Fruit fly (Drosophila melanogaster) whole organism, embryonic: ENCODE results near the gene ATPsynB.

Experiments used
- ATbp ChIP-seq: fragments of 200-800 bp; sonication (Bioruptor generic); optimal IDR thresholded peaks from 2 replicates; lab custom pipeline; 2017; ENCODE audit warnings: missing biosample characterization, mild to moderate bottlenecking, missing genetic modification characterization, missing genetic modification reagents
- CG11695 ChIP-seq: fragments of 200-800 bp; sonication (Bioruptor generic); IDR thresholded peaks from 3 replicates; pipeline ENCODE4 v1.3.6; 2022; ENCODE audit warnings: missing biosample characterization, missing genetic modification characterization
- CG14441 ChIP-seq: fragments of 200-800 bp; sonication (Bioruptor generic); IDR thresholded peaks from 2 replicates; pipeline ENCODE4 v1.3.6; 2022; ENCODE audit warnings: missing biosample characterization, missing genetic modification characterization
- CG15269 ChIP-seq: fragments of 200-800 bp; sonication (Bioruptor generic); optimal IDR thresholded peaks from 2 replicates; lab custom pipeline; 2018; ENCODE audit warnings: missing biosample characterization, mild to moderate bottlenecking, missing genetic modification characterization, moderate library complexity
- CG1647 ChIP-seq: fragments of 200-800 bp; sonication (Bioruptor generic); optimal IDR thresholded peaks from 3 replicates; lab custom pipeline; 2016; ENCODE audit warnings: missing biosample characterization, missing genetic modification characterization
- CG16813 ChIP-seq: fragments of 200-800 bp; sonication (Bioruptor generic); IDR thresholded peaks from 3 replicates; pipeline ENCODE4 v1.3.6; 2022; ENCODE audit warnings: missing biosample characterization, missing genetic modification characterization; ENCODE audit not compliant: partially characterized antibody
- CG16863 ChIP-seq: fragments of 200-800 bp; sonication (Bioruptor generic); optimal IDR thresholded peaks from 3 replicates; lab custom pipeline; 2016; ENCODE audit warnings: missing biosample characterization, missing genetic modification characterization
- CG17385 ChIP-seq: fragments of 200-800 bp; sonication (Bioruptor generic); optimal IDR thresholded peaks from 3 replicates; lab custom pipeline; 2018; ENCODE audit warnings: missing biosample characterization, mild to moderate bottlenecking, missing genetic modification characterization
- CG18619 ChIP-seq: fragments of 200-800 bp; sonication (Bioruptor generic); optimal IDR thresholded peaks from 3 replicates; lab custom pipeline; 2017; ENCODE audit warnings: missing biosample characterization, mild to moderate bottlenecking, missing genetic modification characterization
- CG31365 ChIP-seq: fragments of 200-800 bp; sonication (Bioruptor generic); optimal IDR thresholded peaks from 2 replicates; lab custom pipeline; 2018; ENCODE audit warnings: missing biosample characterization, mild to moderate bottlenecking, missing genetic modification characterization
- CG31441 ChIP-seq: fragments of 200-800 bp; sonication (Bioruptor generic); IDR thresholded peaks from 2 replicates; pipeline ENCODE4 v1.3.6; 2022; ENCODE audit warnings: missing biosample characterization, missing genetic modification characterization
- CG32532 ChIP-seq: fragments of 200-800 bp; sonication (Bioruptor generic); IDR thresholded peaks from 2 replicates; pipeline ENCODE4 v1.3.6; 2022; ENCODE audit warnings: missing biosample characterization, missing genetic modification characterization
- CG3281 ChIP-seq: fragments of 200-800 bp; sonication (Bioruptor generic); optimal IDR thresholded peaks from 3 replicates; lab custom pipeline; 2017; ENCODE audit warnings: missing biosample characterization, mild to moderate bottlenecking, missing genetic modification characterization
- CG4820 ChIP-seq: fragments of 200-800 bp; sonication (Bioruptor generic); optimal IDR thresholded peaks from 3 replicates; lab custom pipeline; 2016; ENCODE audit warnings: missing biosample characterization, missing genetic modification characterization
- CG6854 ChIP-seq: fragments of 200-800 bp; sonication (Bioruptor generic); optimal IDR thresholded peaks from 3 replicates; lab custom pipeline; 2017; ENCODE audit warnings: missing biosample characterization, mild to moderate bottlenecking, missing genetic modification characterization
- CG7556 ChIP-seq: fragments of 200-800 bp; sonication (Bioruptor generic); optimal IDR thresholded peaks from 2 replicates; lab custom pipeline; 2017; ENCODE audit warnings: missing biosample characterization, mild to moderate bottlenecking, missing genetic modification characterization
- CG7928 ChIP-seq: fragments of 200-800 bp; sonication (Bioruptor generic); optimal IDR thresholded peaks from 2 replicates; lab custom pipeline; 2017; ENCODE audit warnings: missing biosample characterization, mild to moderate bottlenecking, missing genetic modification characterization
- CG8089 ChIP-seq: fragments of 200-800 bp; sonication (Bioruptor generic); optimal IDR thresholded peaks from 3 replicates; lab custom pipeline; 2016; ENCODE audit warnings: missing biosample characterization, missing genetic modification characterization
- CG9727 ChIP-seq: fragments of 200-800 bp; sonication (Bioruptor generic); optimal IDR thresholded peaks from 3 replicates; lab custom pipeline; 2017; ENCODE audit warnings: missing biosample characterization, mild to moderate bottlenecking, missing genetic modification characterization
- Dad ChIP-seq: fragments of 200-800 bp; sonication (Bioruptor generic); optimal IDR thresholded peaks from 3 replicates; lab custom pipeline; 2016; ENCODE audit warnings: missing biosample characterization, missing genetic modification characterization
- Eip74EF ChIP-seq, 2 experiments: fragments of 200-800 bp in 1 of 2; fragments of >200 bp in 1 of 2; sonication (Bioruptor generic) in 1 of 2; optimal IDR thresholded peaks; 2 replicates each; lab custom pipeline; 2017 to 2019; ENCODE audit warnings: missing biosample characterization in 2 of 2, missing genetic modification characterization in 2 of 2, mild to moderate bottlenecking in 1 of 2, moderate library complexity in 1 of 2
- Fer2 ChIP-seq: fragments of 200-800 bp; sonication (Bioruptor generic); optimal IDR thresholded peaks from 2 replicates; lab custom pipeline; 2018; ENCODE audit warnings: missing biosample characterization, mild to moderate bottlenecking, missing genetic modification characterization, moderate library complexity
- Gsc ChIP-seq: fragments of 200-800 bp; sonication (Bioruptor generic); IDR thresholded peaks from 2 replicates; pipeline ENCODE4 v1.3.6; 2022; ENCODE audit warnings: missing biosample characterization, missing genetic modification characterization
- Nf-YB ChIP-seq: fragments of 200-800 bp; sonication (Bioruptor generic); optimal IDR thresholded peaks from 3 replicates; lab custom pipeline; 2019; ENCODE audit warnings: missing biosample characterization, mild to moderate bottlenecking, missing genetic modification characterization, moderate library complexity
- Usf ChIP-seq: fragments of 200-800 bp; sonication (Bioruptor generic); optimal IDR thresholded peaks from 2 replicates; lab custom pipeline; 2017; ENCODE audit warnings: missing genotype, missing biosample characterization, missing genetic modification characterization
- ab ChIP-seq: fragments of 200-800 bp; sonication (Bioruptor generic); optimal IDR thresholded peaks from 2 replicates; lab custom pipeline; 2016; ENCODE audit warnings: missing biosample characterization, missing genetic modification characterization
- ap ChIP-seq: fragments of 200-800 bp; sonication (Bioruptor generic); IDR thresholded peaks from 2 replicates; pipeline ENCODE4 v1.3.6; 2022; ENCODE audit warnings: missing biosample characterization, missing genetic modification characterization
- chn ChIP-seq: fragments of 200-800 bp; sonication (Bioruptor generic); optimal IDR thresholded peaks from 2 replicates; lab custom pipeline; 2016; ENCODE audit warnings: missing biosample characterization, missing genetic modification characterization
- eve ChIP-seq, 2 experiments: fragments of >200 bp; optimal IDR thresholded peaks; 2 replicates each; lab custom pipeline; 2017; ENCODE audit warnings: missing biosample characterization in 2 of 2, missing genetic modification characterization in 2 of 2
- gcm2 ChIP-seq: fragments of 200-800 bp; sonication (Bioruptor generic); optimal IDR thresholded peaks from 2 replicates; lab custom pipeline; 2016; ENCODE audit warnings: missing biosample characterization, missing genetic modification characterization
- gsb-n ChIP-seq: fragments of 200-800 bp; sonication (Bioruptor generic); optimal IDR thresholded peaks from 3 replicates; lab custom pipeline; 2018; ENCODE audit warnings: missing biosample characterization, mild to moderate bottlenecking, missing genetic modification characterization
- hb ChIP-seq: fragments of 200-800 bp; sonication (Bioruptor generic); IDR thresholded peaks from 3 replicates; pipeline ENCODE4 v1.3.6; 2022; ENCODE audit warnings: missing biosample characterization, missing genetic modification characterization; ENCODE audit not compliant: partially characterized antibody
- jing ChIP-seq: fragments of 200-800 bp; sonication (Bioruptor generic); optimal IDR thresholded peaks from 2 replicates; lab custom pipeline; 2018; ENCODE audit warnings: missing biosample characterization, mild to moderate bottlenecking, missing genetic modification characterization
- jumu ChIP-seq: fragments of 200-800 bp; sonication (Bioruptor generic); optimal IDR thresholded peaks from 3 replicates; lab custom pipeline; 2016; ENCODE audit warnings: missing biosample characterization, missing genetic modification characterization
- lilli ChIP-seq: fragments of 200-800 bp; sonication (Bioruptor generic); optimal IDR thresholded peaks from 3 replicates; lab custom pipeline; 2016; ENCODE audit warnings: missing biosample characterization, missing genetic modification characterization
- lola ChIP-seq, 3 experiments: fragments of >200 bp in 2 of 3; fragments of 200-800 bp in 1 of 3; sonication (Bioruptor generic) in 1 of 3; optimal IDR thresholded peaks; 2 replicates each; lab custom pipeline; 2017 to 2019; ENCODE audit warnings: missing biosample characterization in 3 of 3, missing genetic modification characterization in 3 of 3, mild to moderate bottlenecking in 1 of 3, moderate library complexity in 1 of 3
- nau ChIP-seq: fragments of 200-800 bp; sonication (Bioruptor generic); optimal IDR thresholded peaks from 3 replicates; lab custom pipeline; 2017; ENCODE audit warnings: missing biosample characterization, mild to moderate bottlenecking, missing genetic modification characterization, missing genetic modification reagents
- pan ChIP-seq, 4 experiments: fragments of >200 bp in 3 of 4; fragments of 200-800 bp in 1 of 4; sonication (Bioruptor generic) in 1 of 4; optimal IDR thresholded peaks in 3 of 4; IDR thresholded peaks in 1 of 4; 2 replicates each; pipeline versions ENCODE4 v1.3.6 to Lab custom; 2017 to 2022; ENCODE audit warnings: missing biosample characterization in 2 of 4, missing genetic modification characterization in 2 of 4, mixed read lengths in 1 of 4
- pros ChIP-seq: fragments of 200-800 bp; sonication (Bioruptor generic); optimal IDR thresholded peaks from 3 replicates; lab custom pipeline; 2019; ENCODE audit warnings: missing biosample characterization, mild to moderate bottlenecking, missing genetic modification characterization, moderate library complexity
- pzg ChIP-seq: fragments of 200-800 bp; sonication (Bioruptor generic); optimal IDR thresholded peaks from 3 replicates; lab custom pipeline; 2018; ENCODE audit warnings: missing biosample characterization, mild to moderate bottlenecking, missing genetic modification characterization, moderate library complexity
- repo ChIP-seq: fragments of 200-800 bp; sonication (Bioruptor generic); optimal IDR thresholded peaks from 2 replicates; lab custom pipeline; 2016; ENCODE audit warnings: missing biosample characterization, missing genetic modification characterization
- sens ChIP-seq: fragments of 200-800 bp; sonication (Bioruptor generic); peaks from one replicate; lab custom pipeline; 2016; ENCODE audit warnings: missing biosample characterization, missing genetic modification characterization
- sisA ChIP-seq: fragments of 200-800 bp; sonication (Bioruptor generic); IDR thresholded peaks from 2 replicates; pipeline ENCODE4 v1.3.6; 2022; ENCODE audit warnings: missing biosample characterization, missing genetic modification characterization
- sna ChIP-seq: fragments of 200-800 bp; sonication (Bioruptor generic); IDR thresholded peaks from 2 replicates; pipeline ENCODE4 v1.3.6; 2022; ENCODE audit warnings: missing biosample characterization, missing genetic modification characterization; ENCODE audit not compliant: partially characterized antibody
- ttk ChIP-seq: fragments of 200-800 bp; sonication (Bioruptor generic); IDR thresholded peaks from 2 replicates; pipeline ENCODE4 v2.1.2; 2022; ENCODE audit warnings: missing biosample characterization, missing genetic modification characterization
- unc-4 ChIP-seq: fragments of 200-800 bp; sonication (Bioruptor generic); IDR thresholded peaks from 2 replicates; pipeline ENCODE4 v1.3.6; 2022; ENCODE audit warnings: missing biosample characterization, missing genetic modification characterization; ENCODE audit not compliant: partially characterized antibody
- vvl ChIP-seq: fragments of 200-800 bp; sonication (Bioruptor generic); IDR thresholded peaks from 2 replicates; pipeline ENCODE4 v1.3.6; 2022; ENCODE audit warnings: missing biosample characterization, missing genetic modification characterization
- yki ChIP-seq: fragments of >200 bp; optimal IDR thresholded peaks from 3 replicates; lab custom pipeline; 2018
- zen ChIP-seq: fragments of 200-800 bp; sonication (Bioruptor generic); optimal IDR thresholded peaks from 3 replicates; lab custom pipeline; 2018; ENCODE audit warnings: missing biosample characterization, mild to moderate bottlenecking, missing genetic modification characterization, moderate library complexity
- zf30C ChIP-seq: fragments of 200-800 bp; sonication (Bioruptor generic); optimal IDR thresholded peaks from 3 replicates; lab custom pipeline; 2018; ENCODE audit warnings: missing biosample characterization, mild to moderate bottlenecking, missing genetic modification characterization

ATPsynB gene

dm6 chr3L:9729795-9730421 is at the start of gene ATPsynB:
ATPsynB (plus strand) TSS chr3L:9729999.
- no peak for TF ChIP-seq jing (GFP tag; lab: Kevin White, UChicago)
- no peak for TF ChIP-seq gsb-n
- TF ChIP-seq sisA (GFP tag; lab: Robert Waterston, UW) = no peak
- no peak for TF ChIP-seq ab
- TF ChIP-seq hb (GFP tag; lab: Robert Waterston, UW) = no peak
- TF ChIP-seq ttk (GFP tag; lab: Robert Waterston, UW) = no peak
- no peak for TF ChIP-seq zf30C (GFP tag; lab: Kevin White, UChicago)
- no peak for TF ChIP-seq ATbp (GFP tag; lab: Kevin White, UChicago)
- TF ChIP-seq CG3281 (GFP tag; lab: Kevin White, UChicago) = no peak
- peak; percentile 5 for TF ChIP-seq chn
- TF ChIP-seq gcm2 = no peak
- TF ChIP-seq CG8089 = no peak
- TF ChIP-seq CG17385 = no peak
- no peak for TF ChIP-seq Usf (GFP tag; lab: Kevin White, UChicago)
- no peak for TF ChIP-seq CG14441
- no peak for TF ChIP-seq repo (GFP tag; lab: Kevin White, UChicago)
- TF ChIP-seq CG9727 (GFP tag; lab: Kevin White, UChicago) = no peak
- TF ChIP-seq sens (GFP tag; lab: Kevin White, UChicago) = peak; percentile 64
- TF ChIP-seq eve (GFP tag; optimal IDR thresholded peaks at IDR 0.05; lab: Kevin White, UChicago) = no peak
- TF ChIP-seq pros (GFP tag; lab: Kevin White, UChicago) = no peak
- TF ChIP-seq CG15269 = no peak
- TF ChIP-seq CG31365 (tag; lab: Kevin White, UChicago) = no peak
- TF ChIP-seq unc-4 (GFP tag; lab: Robert Waterston, UW) = no peak
- peak; percentile 87 for TF ChIP-seq pzg (GFP tag; lab: Kevin White, UChicago)
- TF ChIP-seq CG32532 (GFP tag; lab: Robert Waterston, UW) = no peak
- TF ChIP-seq Gsc (GFP tag; lab: Robert Waterston, UW) = no peak
- peak; percentile 3 for TF ChIP-seq Fer2 (tag; lab: Kevin White, UChicago)
- TF ChIP-seq lilli (GFP tag; lab: Kevin White, UChicago) = no peak
- no peak for TF ChIP-seq CG7928
- TF ChIP-seq lola (GFP tag; optimal IDR thresholded peaks at IDR 0.05; lab: Kevin White, UChicago) = no peak
- TF ChIP-seq ap = no peak
- TF ChIP-seq CG4820 (GFP tag; lab: Kevin White, UChicago) = no peak
- TF ChIP-seq Dad (GFP tag; lab: Kevin White, UChicago) = no peak
- TF ChIP-seq CG6854 (GFP tag; lab: Kevin White, UChicago) = no peak
- no peak for TF ChIP-seq nau (GFP tag; lab: Kevin White, UChicago)
- TF ChIP-seq vvl (GFP tag; lab: Robert Waterston, UW) = peak; percentile 35; the same call in 1 of the 2 replicates
- no peak for TF ChIP-seq zen
- TF ChIP-seq yki (lab: Kevin White, UChicago) = no peak
- no peak for TF ChIP-seq jumu
- no peak for TF ChIP-seq CG1647
- no peak for TF ChIP-seq CG16813 (GFP tag; lab: Robert Waterston, UW)
- no peak for TF ChIP-seq CG31441 (GFP tag; lab: Robert Waterston, UW)
- TF ChIP-seq Eip74EF (GFP tag; optimal IDR thresholded peaks at IDR 0.05; lab: Kevin White, UChicago) = no peak
- no peak for TF ChIP-seq CG16863 (GFP tag; lab: Kevin White, UChicago)
- TF ChIP-seq Nf-YB (GFP tag; lab: Kevin White, UChicago) = no peak
- no peak for TF ChIP-seq CG11695
- no peak for TF ChIP-seq CG7556 (GFP tag; lab: Kevin White, UChicago)
- no peak for TF ChIP-seq CG18619 (GFP tag; lab: Kevin White, UChicago)
- TF ChIP-seq sna (GFP tag; lab: Robert Waterston, UW) = no peak
- TF ChIP-seq pan (optimal IDR thresholded peaks at IDR 0.05; lab: Kevin White, UChicago) = no peak
- TF ChIP-seq pan (GFP tag; optimal IDR thresholded peaks at IDR 0.05 in 1 of 2, IDR thresholded peaks at IDR 0.05 in 1 of 2) = peak in 1 of 2 experiments; percentile 39
